Fruit fly (Drosophila melanogaster) whole organism, embryonic: Measurements from ENCODE around the gene nanos.
A peak's percentile ranks its signal among the peaks of the same experiment; 100 is the strongest.

Experiments used
- Abd-B ChIP-seq: fragments of 200-800 bp; sonication (Bioruptor generic); optimal IDR thresholded peaks from 2 replicates; lab custom pipeline; 2018; ENCODE audit warnings: missing biosample characterization, mild to moderate bottlenecking, missing genetic modification characterization, moderate library complexity
- Adf1 ChIP-seq: fragments of 200-800 bp; sonication (Bioruptor generic); IDR thresholded peaks from 2 replicates; pipeline ENCODE4 v1.3.6; 2022; ENCODE audit warnings: missing biosample characterization, missing genetic modification characterization
- Atf3 ChIP-seq: fragments of 200-800 bp; sonication (Bioruptor generic); optimal IDR thresholded peaks from 3 replicates; lab custom pipeline; 2016; ENCODE audit warnings: missing biosample characterization, missing genetic modification characterization
- CG11093 ChIP-seq: fragments of 200-800 bp; sonication (Bioruptor generic); IDR thresholded peaks from 3 replicates; pipeline ENCODE4 v1.3.6; 2022; ENCODE audit warnings: missing biosample characterization, missing genetic modification characterization
- CG12071 ChIP-seq: fragments of 200-800 bp; sonication (Bioruptor generic); optimal IDR thresholded peaks from 3 replicates; lab custom pipeline; 2018; ENCODE audit warnings: missing biosample characterization, mild to moderate bottlenecking, missing genetic modification characterization
- CG12155 ChIP-seq: fragments of 200-800 bp; sonication (Bioruptor generic); optimal IDR thresholded peaks from 3 replicates; lab custom pipeline; 2016; ENCODE audit warnings: missing biosample characterization, missing genetic modification characterization
- CG15269 ChIP-seq: fragments of 200-800 bp; sonication (Bioruptor generic); optimal IDR thresholded peaks from 2 replicates; lab custom pipeline; 2018; ENCODE audit warnings: missing biosample characterization, mild to moderate bottlenecking, missing genetic modification characterization, moderate library complexity
- CG17186 ChIP-seq: fragments of 200-800 bp; sonication (Bioruptor generic); optimal IDR thresholded peaks from 3 replicates; lab custom pipeline; 2017; ENCODE audit warnings: missing biosample characterization, missing genetic modification reagents, missing genetic modification characterization
- CG17568 ChIP-seq: fragments of 200-800 bp; sonication (Bioruptor generic); optimal IDR thresholded peaks from 2 replicates; lab custom pipeline; 2018; ENCODE audit warnings: missing biosample characterization, mild to moderate bottlenecking, missing genetic modification characterization, moderate library complexity
- CG18262 ChIP-seq: fragments of 200-800 bp; optimal IDR thresholded peaks from 3 replicates; lab custom pipeline; 2019; ENCODE audit warnings: missing biosample characterization, mild to moderate bottlenecking, missing genetic modification characterization, moderate library complexity
- CG1832 ChIP-seq: fragments of 200-800 bp; sonication (Bioruptor generic); optimal IDR thresholded peaks from 2 replicates; lab custom pipeline; 2017; ENCODE audit warnings: missing biosample characterization, mild to moderate bottlenecking, missing genetic modification characterization, inconsistent platforms
- CG18619 ChIP-seq: fragments of 200-800 bp; sonication (Bioruptor generic); optimal IDR thresholded peaks from 3 replicates; lab custom pipeline; 2017; ENCODE audit warnings: missing biosample characterization, mild to moderate bottlenecking, missing genetic modification characterization
- CG18764 ChIP-seq: fragments of 200-800 bp; sonication (Bioruptor generic); optimal IDR thresholded peaks from 3 replicates; lab custom pipeline; 2016; ENCODE audit warnings: missing biosample characterization, missing genetic modification characterization
- CG30403 ChIP-seq: fragments of 200-800 bp; sonication (Bioruptor generic); optimal IDR thresholded peaks from 3 replicates; lab custom pipeline; 2016; ENCODE audit warnings: missing biosample characterization, missing genetic modification characterization
- CG3065 ChIP-seq: fragments of 200-800 bp; sonication (Bioruptor generic); optimal IDR thresholded peaks from 2 replicates; lab custom pipeline; 2016; ENCODE audit warnings: missing biosample characterization, missing genetic modification characterization
- CG32532 ChIP-seq: fragments of 200-800 bp; sonication (Bioruptor generic); IDR thresholded peaks from 2 replicates; pipeline ENCODE4 v1.3.6; 2022; ENCODE audit warnings: missing biosample characterization, missing genetic modification characterization
- CG4282 ChIP-seq: fragments of 200-800 bp; sonication (Bioruptor generic); optimal IDR thresholded peaks from 2 replicates; lab custom pipeline; 2016; ENCODE audit warnings: missing biosample characterization, missing genetic modification characterization
- CG4424 ChIP-seq: fragments of 200-800 bp; sonication (Bioruptor generic); optimal IDR thresholded peaks from 3 replicates; lab custom pipeline; 2016; ENCODE audit warnings: missing biosample characterization, missing genetic modification characterization
- CG4617 ChIP-seq: fragments of 200-800 bp; sonication (Bioruptor generic); optimal IDR thresholded peaks from 3 replicates; lab custom pipeline; 2016; ENCODE audit warnings: missing biosample characterization, missing genetic modification characterization, borderline replicate concordance
- CG6765 ChIP-seq: fragments of 200-800 bp; sonication (Bioruptor generic); optimal IDR thresholded peaks from 3 replicates; lab custom pipeline; 2017; ENCODE audit warnings: missing biosample characterization, mild to moderate bottlenecking, missing genetic modification characterization
- CG6813 ChIP-seq: fragments of 200-800 bp; sonication (Bioruptor generic); optimal IDR thresholded peaks from 2 replicates; lab custom pipeline; 2017; ENCODE audit warnings: missing biosample characterization, missing genetic modification characterization, mild to moderate bottlenecking, moderate library complexity, missing genetic modification reagents
- CG7987 ChIP-seq: fragments of 200-800 bp; sonication (Bioruptor generic); optimal IDR thresholded peaks from 2 replicates; lab custom pipeline; 2018; ENCODE audit warnings: missing biosample characterization, mild to moderate bottlenecking, missing genetic modification characterization, moderate library complexity
- CG8765 ChIP-seq: fragments of 200-800 bp; sonication (Bioruptor generic); IDR thresholded peaks from 2 replicates; pipeline ENCODE4 v1.3.6; 2022; ENCODE audit warnings: missing biosample characterization, missing genetic modification characterization
- CG9437 ChIP-seq: fragments of 200-800 bp; sonication (Bioruptor generic); optimal IDR thresholded peaks from 2 replicates; lab custom pipeline; 2018; ENCODE audit warnings: missing biosample characterization, mild to moderate bottlenecking, missing genetic modification characterization
- Dek ChIP-seq: fragments of 200-800 bp; sonication (Bioruptor generic); optimal IDR thresholded peaks from 3 replicates; lab custom pipeline; 2019; ENCODE audit warnings: missing biosample characterization, mild to moderate bottlenecking, missing genetic modification characterization, moderate library complexity
- Dfd ChIP-seq, 2 experiments: fragments of >200 bp; optimal IDR thresholded peaks; 2 replicates each; lab custom pipeline; 2017; ENCODE audit warnings: missing biosample characterization in 2 of 2, missing genetic modification characterization in 2 of 2
- Doc3 ChIP-seq: fragments of 200-800 bp; sonication (Bioruptor generic); IDR thresholded peaks from 3 replicates; pipeline ENCODE4 v1.3.6; 2022; ENCODE audit warnings: missing biosample characterization, missing genetic modification characterization; ENCODE audit not compliant: partially characterized antibody
- Drgx ChIP-seq: fragments of 200-800 bp; sonication (Bioruptor generic); IDR thresholded peaks from 2 replicates; pipeline ENCODE4 v1.3.6; 2022; ENCODE audit warnings: missing biosample characterization, missing genetic modification characterization
- E2f1 ChIP-seq: fragments of 200-800 bp; sonication (Bioruptor generic); IDR thresholded peaks from 2 replicates; pipeline ENCODE4 v1.3.6; 2022; ENCODE audit warnings: missing biosample characterization, missing genetic modification characterization
- HHEX ChIP-seq: fragments of 200-800 bp; sonication (Bioruptor generic); optimal IDR thresholded peaks from 3 replicates; lab custom pipeline; 2017; ENCODE audit warnings: missing biosample characterization, mild to moderate bottlenecking, missing genetic modification characterization, missing genetic modification reagents
- HLH4C ChIP-seq: fragments of 200-800 bp; sonication (Bioruptor generic); IDR thresholded peaks from 3 replicates; pipeline ENCODE4 v1.3.6; 2022; ENCODE audit warnings: missing biosample characterization, missing genetic modification characterization; ENCODE audit not compliant: partially characterized antibody
- Hr51 ChIP-seq, 2 experiments: fragments of 200-800 bp; sonication (Bioruptor generic); optimal IDR thresholded peaks; 2 replicates in 1 of 2; 3 replicates in 1 of 2; lab custom pipeline; 2016 to 2018; ENCODE audit warnings: missing biosample characterization in 2 of 2, missing genetic modification characterization in 2 of 2, mild to moderate bottlenecking in 1 of 2, moderate library complexity in 1 of 2
- Hr78 ChIP-seq, 2 experiments: fragments of 200-800 bp in 1 of 2; fragments of >200 bp in 1 of 2; sonication (Bioruptor generic) in 1 of 2; optimal IDR thresholded peaks; 2 replicates each; lab custom pipeline; 2017 to 2019; ENCODE audit warnings: missing biosample characterization in 2 of 2, missing genetic modification characterization in 2 of 2, mild to moderate bottlenecking in 1 of 2, moderate library complexity in 1 of 2
- Lim3 ChIP-seq: fragments of 200-800 bp; sonication (Bioruptor generic); IDR thresholded peaks from 2 replicates; pipeline ENCODE4 v1.3.6; 2022; ENCODE audit warnings: missing biosample characterization, missing genetic modification characterization
- Trl ChIP-seq, 3 experiments: fragments of >200 bp in 2 of 3; fragments of 200-800 bp in 1 of 3; sonication (Bioruptor generic) in 1 of 3; optimal IDR thresholded peaks; 2 replicates in 1 of 3; 3 replicates in 2 of 3; lab custom pipeline; 2016 to 2017; ENCODE audit warnings: missing biosample characterization in 1 of 3, missing genetic modification characterization in 1 of 3
- bab2 ChIP-seq: fragments of 200-800 bp; sonication (Bioruptor generic); optimal IDR thresholded peaks from 2 replicates; lab custom pipeline; 2016; ENCODE audit warnings: missing biosample characterization, missing genetic modification characterization
- eve ChIP-seq, 2 experiments: fragments of >200 bp; optimal IDR thresholded peaks; 2 replicates each; lab custom pipeline; 2017; ENCODE audit warnings: missing biosample characterization in 2 of 2, missing genetic modification characterization in 2 of 2
- gce ChIP-seq: fragments of 200-800 bp; sonication (Bioruptor generic); IDR thresholded peaks from 3 replicates; pipeline ENCODE4 v1.3.6; 2022; ENCODE audit warnings: missing biosample characterization, missing genetic modification characterization
- gem ChIP-seq: fragments of 200-800 bp; sonication (Bioruptor generic); optimal IDR thresholded peaks from 2 replicates; lab custom pipeline; 2019; ENCODE audit warnings: missing biosample characterization, mild to moderate bottlenecking, missing genetic modification characterization, moderate library complexity
- grau ChIP-seq: fragments of 200-800 bp; optimal IDR thresholded peaks from 3 replicates; lab custom pipeline; 2019; ENCODE audit warnings: missing biosample characterization, mild to moderate bottlenecking, missing genetic modification characterization, moderate library complexity
- hth ChIP-seq: fragments of >200 bp; optimal IDR thresholded peaks from 2 replicates; lab custom pipeline; 2017; ENCODE audit warnings: inconsistent platforms
- insv ChIP-seq, 2 experiments: fragments of 200-800 bp; sonication (Bioruptor generic); optimal IDR thresholded peaks; 3 replicates each; lab custom pipeline; 2016 to 2018; ENCODE audit warnings: missing biosample characterization in 2 of 2, missing genetic modification characterization in 2 of 2
- lab ChIP-seq: fragments of 200-800 bp; sonication (Bioruptor generic); optimal IDR thresholded peaks from 3 replicates; lab custom pipeline; 2017; ENCODE audit warnings: missing biosample characterization, missing genetic modification characterization, mild to moderate bottlenecking, moderate library complexity, missing genetic modification reagents
- mam ChIP-seq: fragments of 200-800 bp; sonication (Bioruptor generic); optimal IDR thresholded peaks from 3 replicates; lab custom pipeline; 2016; ENCODE audit warnings: missing biosample characterization, missing genetic modification characterization
- mirr ChIP-seq: fragments of 200-800 bp; sonication (Bioruptor generic); optimal IDR thresholded peaks from 3 replicates; lab custom pipeline; 2018; ENCODE audit warnings: missing biosample characterization, mild to moderate bottlenecking, missing genetic modification characterization
- nerfin-2 ChIP-seq: fragments of 200-800 bp; sonication (Bioruptor generic); IDR thresholded peaks from 2 replicates; pipeline ENCODE4 v1.3.6; 2022; ENCODE audit warnings: missing biosample characterization, missing genetic modification characterization; ENCODE audit not compliant: partially characterized antibody
- pho ChIP-seq: fragments of 200-800 bp; sonication (Bioruptor generic); optimal IDR thresholded peaks from 2 replicates; lab custom pipeline; 2016; ENCODE audit warnings: missing biosample characterization, missing genetic modification characterization
- psq ChIP-seq: fragments of 200-800 bp; sonication (Bioruptor generic); optimal IDR thresholded peaks from 2 replicates; lab custom pipeline; 2017; ENCODE audit warnings: missing biosample characterization, missing genetic modification characterization
- sug ChIP-seq: fragments of 200-800 bp; optimal IDR thresholded peaks from 2 replicates; lab custom pipeline; 2019; ENCODE audit warnings: missing biosample characterization, mild to moderate bottlenecking, missing genetic modification characterization, moderate library complexity
- z ChIP-seq: fragments of 200-800 bp; sonication (Bioruptor generic); IDR thresholded peaks from 3 replicates; pipeline ENCODE4 v1.3.6; 2022; ENCODE audit warnings: missing biosample characterization, missing genetic modification characterization

The nanos gene

dm6 chr3R:19134957-19135356 lies 22.1 kb upstream of the nanos start, which contains the start of gene Cyp12a4 (continued):
- peak; percentile 15; the same call in 1 of the 2 replicates for TF ChIP-seq Adf1 (GFP tag; lab: Robert Waterston, UW)
- no peak for TF ChIP-seq insv (GFP tag; optimal IDR thresholded peaks at IDR 0.05; lab: Kevin White, UChicago)
- no peak for TF ChIP-seq grau (tag; lab: Kevin White, UChicago)
- TF ChIP-seq Hr78 (GFP tag; optimal IDR thresholded peaks at IDR 0.05; lab: Kevin White, UChicago): no peak
- TF ChIP-seq sug (tag; lab: Kevin White, UChicago): peak; percentile 78
- no peak for TF ChIP-seq psq
- no peak for TF ChIP-seq CG18262 (tag; lab: Kevin White, UChicago)
- TF ChIP-seq z (GFP tag; lab: Robert Waterston, UW): no peak
- TF ChIP-seq CG7987 (GFP tag; lab: Kevin White, UChicago): no peak
- peak in 1 of 2 experiments; percentile 16 for TF ChIP-seq Trl (optimal IDR thresholded peaks at IDR 0.05; lab: Kevin White, UChicago)
- no peak for TF ChIP-seq Trl (GFP tag; optimal IDR thresholded peaks at IDR 0.05; lab: Kevin White, UChicago)
- TF ChIP-seq mam (GFP tag; lab: Kevin White, UChicago): no peak
- no peak for TF ChIP-seq CG4617 (GFP tag; lab: Kevin White, UChicago)
- no peak for TF ChIP-seq mirr (GFP tag; lab: Kevin White, UChicago)
- TF ChIP-seq Doc3 (GFP tag; lab: Robert Waterston, UW): no peak
- TF ChIP-seq lab: peak; percentile 38
- TF ChIP-seq Drgx (GFP tag; lab: Robert Waterston, UW): no peak
- no peak for TF ChIP-seq CG3065 (GFP tag; lab: Kevin White, UChicago)
- no peak for TF ChIP-seq HLH4C (GFP tag; lab: Robert Waterston, UW)
- TF ChIP-seq gem (tag; lab: Kevin White, UChicago): no peak
- TF ChIP-seq Abd-B: no peak
- TF ChIP-seq Lim3: no peak
- TF ChIP-seq CG9437 (GFP tag; lab: Kevin White, UChicago): no peak
- TF ChIP-seq CG6813 (GFP tag; lab: Kevin White, UChicago): no peak
- no peak for TF ChIP-seq CG1832 (GFP tag; lab: Kevin White, UChicago)
- no peak for TF ChIP-seq nerfin-2
- no peak for TF ChIP-seq gce (GFP tag; lab: Robert Waterston, UW)
- no peak for TF ChIP-seq hth
- no peak for TF ChIP-seq CG12071 (GFP tag; lab: Kevin White, UChicago)
- TF ChIP-seq HHEX (GFP tag; lab: Kevin White, UChicago): no peak
- TF ChIP-seq CG4282 (GFP tag; lab: Kevin White, UChicago): no peak
- no peak for TF ChIP-seq CG18764 (GFP tag; lab: Kevin White, UChicago)
- no peak for TF ChIP-seq CG17568 (GFP tag; lab: Kevin White, UChicago)
- TF ChIP-seq CG32532 (GFP tag; lab: Robert Waterston, UW): no peak
- no peak for TF ChIP-seq Atf3
- no peak for TF ChIP-seq CG15269 (tag; lab: Kevin White, UChicago)
- no peak for TF ChIP-seq CG30403 (GFP tag; lab: Kevin White, UChicago)

DNA sequence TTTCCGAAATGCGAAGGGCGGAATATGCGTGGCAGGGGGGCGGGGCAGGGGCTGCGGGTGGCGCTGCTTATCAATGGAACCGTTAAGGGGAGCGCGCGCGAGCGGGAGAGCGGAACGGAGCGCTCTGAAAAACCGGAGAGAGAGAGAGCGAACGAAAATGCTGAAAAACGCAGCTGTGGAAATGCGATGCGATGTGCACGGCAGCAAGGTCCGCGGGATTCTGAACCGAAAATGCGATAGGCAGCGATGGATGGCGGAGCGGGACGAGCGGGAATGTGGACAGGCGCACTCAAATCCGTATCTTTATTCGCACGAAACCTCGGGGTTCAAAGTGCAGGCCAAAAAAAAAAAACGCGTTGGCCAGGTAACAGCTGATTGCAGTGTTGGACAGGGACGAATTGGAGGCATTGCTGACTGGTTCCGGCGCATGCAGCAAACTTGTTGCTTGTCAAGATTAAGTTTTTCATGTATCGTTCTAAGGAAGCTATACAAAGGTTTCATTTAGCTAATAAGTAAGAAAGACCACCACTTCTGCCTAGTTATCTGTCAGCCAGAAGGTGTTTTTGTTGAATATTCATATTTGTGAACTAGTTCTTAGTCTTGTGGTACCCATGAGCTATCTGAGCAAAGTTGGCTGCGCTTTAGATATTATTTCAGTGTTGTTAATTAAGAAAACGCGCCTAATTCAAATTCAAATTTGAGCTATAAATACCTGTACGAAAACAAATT lies 9.4 kb upstream of the nanos start, which contains the start of gene Ppcs:
Ppcs (minus strand) TSS at position 400 of the 729 bp plus-strand sequence.
- TF ChIP-seq bab2 (GFP tag; lab: Kevin White, UChicago): peak; percentile 48
- peak; percentile 56 for TF ChIP-seq CG4424 (GFP tag; lab: Kevin White, UChicago)
- TF ChIP-seq Hr51 (GFP tag; optimal IDR thresholded peaks at IDR 0.05; lab: Kevin White, UChicago): peak; percentile 51 to 66
- TF ChIP-seq eve (GFP tag; optimal IDR thresholded peaks at IDR 0.05; lab: Kevin White, UChicago): no peak
- peak; percentile 69 for TF ChIP-seq CG18619 (GFP tag; lab: Kevin White, UChicago)
- TF ChIP-seq CG6765 (GFP tag; lab: Kevin White, UChicago): peak; percentile 4
- TF ChIP-seq CG17186 (GFP tag; lab: Kevin White, UChicago): peak; percentile 83
- TF ChIP-seq CG11093 (GFP tag; lab: Robert Waterston, UW): no peak
- peak; percentile 74 for TF ChIP-seq pho
- TF ChIP-seq E2f1 (GFP tag; lab: Robert Waterston, UW): no peak
- TF ChIP-seq CG12155: peak; percentile 49
- TF ChIP-seq Dfd (GFP tag; optimal IDR thresholded peaks at IDR 0.05; lab: Kevin White, UChicago): no peak
- TF ChIP-seq Dek (tag; lab: Kevin White, UChicago): no peak
- TF ChIP-seq CG8765 (GFP tag; lab: Robert Waterston, UW): no peak
